Fruit fly (Drosophila melanogaster): ENCODE measurements around the gene CG5500.

CG5500 gene

dm6 chr3R:26859228-26859627 lies 17.2 kb upstream of the CG5500 start:
- TF ChIP-seq salr (GFP tag; optimal IDR thresholded peaks at IDR 0.05) = peak in 1 of 2 experiments; percentile 20
- peak; percentile 29 for TF ChIP-seq Ets21C (GFP tag; optimal IDR thresholded peaks at IDR 0.05)
- TF ChIP-seq dac (GFP tag; optimal IDR thresholded peaks at IDR 0.05) = no peak
- TF ChIP-seq CG6808 (GFP tag; optimal IDR thresholded peaks at IDR 0.05) = peak; percentile 16
- TF ChIP-seq CG16779 (tag; optimal IDR thresholded peaks at IDR 0.05) = peak; percentile 62
- peak; percentile 64 for TF ChIP-seq CG8119 (GFP tag; IDR thresholded peaks at IDR 0.05)
- peak; percentile 65 for TF ChIP-seq eg (GFP tag; IDR thresholded peaks at IDR 0.05)
- peak; percentile 34; the same call in 1 of the 2 replicates for TF ChIP-seq CG11294 (GFP tag; IDR thresholded peaks at IDR 0.05)
- TF ChIP-seq fd59A (GFP tag; optimal IDR thresholded peaks at IDR 0.05) = peak; percentile 21
- TF ChIP-seq CG11902 (GFP tag; optimal IDR thresholded peaks at IDR 0.05) = no peak
- peak; percentile 8 for TF ChIP-seq fkh (GFP tag; optimal IDR thresholded peaks at IDR 0.05)
- no peak for TF ChIP-seq Sox15 (GFP tag; optimal IDR thresholded peaks at IDR 0.05)
- TF ChIP-seq Sox102F (GFP tag; optimal IDR thresholded peaks at IDR 0.05) = peak; percentile 23
- TF ChIP-seq CG31627 (GFP tag; optimal IDR thresholded peaks at IDR 0.05) = peak; percentile 41
- TF ChIP-seq CG1621 (tag; optimal IDR thresholded peaks at IDR 0.05) = peak; percentile 22
- TF ChIP-seq Gug (GFP tag; IDR thresholded peaks at IDR 0.05) = peak; percentile 75
- peak; percentile 28 for TF ChIP-seq pdm3 (GFP tag; optimal IDR thresholded peaks at IDR 0.05)
- peak in 1 of 2 experiments; percentile 53 for TF ChIP-seq ss (GFP tag; optimal IDR thresholded peaks at IDR 0.05)
- peak; percentile 16 for TF ChIP-seq acj6 (GFP tag; optimal IDR thresholded peaks at IDR 0.05)
- TF ChIP-seq dsx (GFP tag; optimal IDR thresholded peaks at IDR 0.05; ENCODE audit: poor library complexity, severe bottlenecking) = peak; percentile 33
- TF ChIP-seq CG3919 (GFP tag; optimal IDR thresholded peaks at IDR 0.05) = peak; percentile 34
- TF ChIP-seq CG6854 (GFP tag; optimal IDR thresholded peaks at IDR 0.05) = no peak
- TF ChIP-seq CG6792 (GFP tag; optimal IDR thresholded peaks at IDR 0.05) = peak; percentile 50
- TF ChIP-seq CG11762 (GFP tag; optimal IDR thresholded peaks at IDR 0.05; ENCODE audit: insufficient read depth) = no peak
- no peak for TF ChIP-seq CG9139 (GFP tag; optimal IDR thresholded peaks at IDR 0.05)
- peak; percentile 80 for TF ChIP-seq CG6163 (GFP tag; IDR thresholded peaks at IDR 0.05)
- peak; percentile 20 for TF ChIP-seq CG7368 (GFP tag; optimal IDR thresholded peaks at IDR 0.05)
- TF ChIP-seq Hr38 (GFP tag; optimal IDR thresholded peaks at IDR 0.05) = no peak
- TF ChIP-seq CG6276 (GFP tag; optimal IDR thresholded peaks at IDR 0.05) = no peak
- peak; percentile 77 for TF ChIP-seq Eip75B (GFP tag; optimal IDR thresholded peaks at IDR 0.05)
- TF ChIP-seq Lpt (GFP tag; optimal IDR thresholded peaks at IDR 0.05) = no peak
- TF ChIP-seq Eip78C (GFP tag) = peak; percentile 73
- TF ChIP-seq Smox (GFP tag; optimal IDR thresholded peaks at IDR 0.05) = peak; percentile 37
- TF ChIP-seq Blimp-1 (GFP tag; optimal IDR thresholded peaks at IDR 0.05) = no peak
- peak; percentile 22 for TF ChIP-seq cyc (GFP tag; optimal IDR thresholded peaks at IDR 0.05)
- peak; percentile 46 for TF ChIP-seq CG10631 (GFP tag; optimal IDR thresholded peaks at IDR 0.05)
- no peak for TF ChIP-seq Eip93F (GFP tag; optimal IDR thresholded peaks at IDR 0.05)
- TF ChIP-seq OdsH (GFP tag; optimal IDR thresholded peaks at IDR 0.05) = peak; percentile 48
- TF ChIP-seq CG10669 (GFP tag; optimal IDR thresholded peaks at IDR 0.05) = peak; percentile 29
- peak; percentile 39; the same call in 1 of the 2 replicates for TF ChIP-seq CG15336 (GFP tag; IDR thresholded peaks at IDR 0.05)
- TF ChIP-seq CG8632 (GFP tag; optimal IDR thresholded peaks at IDR 0.05) = no peak
- no peak for TF ChIP-seq fd85E (GFP tag; optimal IDR thresholded peaks at IDR 0.05)
- peak; percentile 43 for TF ChIP-seq achi (GFP tag; optimal IDR thresholded peaks at IDR 0.05)
- peak; percentile 41 for TF ChIP-seq Ets96B (tag; optimal IDR thresholded peaks at IDR 0.05)
- TF ChIP-seq CG34406 (GFP tag; optimal IDR thresholded peaks at IDR 0.05) = peak; percentile 0
- no peak for TF ChIP-seq CG4318 (GFP tag; optimal IDR thresholded peaks at IDR 0.05)
- no peak for TF ChIP-seq CG8319 (GFP tag; optimal IDR thresholded peaks at IDR 0.05)
- TF ChIP-seq topi (GFP tag; optimal IDR thresholded peaks at IDR 0.05) = peak; percentile 49
- TF ChIP-seq svp (GFP tag) = peak; percentile 71
- TF ChIP-seq CG3032 (tag; optimal IDR thresholded peaks at IDR 0.05) = peak; percentile 68
- TF ChIP-seq vri (GFP tag; optimal IDR thresholded peaks at IDR 0.05) = peak; percentile 35
- TF ChIP-seq Hr39 (GFP tag; optimal IDR thresholded peaks at IDR 0.05) = peak; percentile 50
